Worm (Caenorhabditis elegans) whole organism, L3 larva: Measurements from ENCODE around the gene gei-4.

Experiments used
- ZK546.5 ChIP-seq: sonication (generic microtip); optimal IDR thresholded peaks from 2 replicates; lab custom pipeline; 2017; ENCODE audit warnings: missing biosample characterization, missing genetic modification characterization
- elt-2 ChIP-seq: sonication (generic microtip); optimal IDR thresholded peaks from 2 replicates; lab custom pipeline; 2016; ENCODE audit warnings: missing genetic modification reagents, mild to moderate bottlenecking, missing genetic modification characterization, missing compliant biosample characterization
- fkh-10 ChIP-seq: sonication (generic microtip); optimal IDR thresholded peaks from 2 replicates; lab custom pipeline; 2017; ENCODE audit warnings: missing biosample characterization, missing genetic modification reagents, missing genetic modification characterization
- nhr-43 ChIP-seq: sonication (generic microtip); optimal IDR thresholded peaks from 2 replicates; lab custom pipeline; 2016; ENCODE audit warnings: mild to moderate bottlenecking, missing genetic modification characterization, missing compliant biosample characterization; ENCODE audit not compliant: poor library complexity, severe bottlenecking

DNA sequence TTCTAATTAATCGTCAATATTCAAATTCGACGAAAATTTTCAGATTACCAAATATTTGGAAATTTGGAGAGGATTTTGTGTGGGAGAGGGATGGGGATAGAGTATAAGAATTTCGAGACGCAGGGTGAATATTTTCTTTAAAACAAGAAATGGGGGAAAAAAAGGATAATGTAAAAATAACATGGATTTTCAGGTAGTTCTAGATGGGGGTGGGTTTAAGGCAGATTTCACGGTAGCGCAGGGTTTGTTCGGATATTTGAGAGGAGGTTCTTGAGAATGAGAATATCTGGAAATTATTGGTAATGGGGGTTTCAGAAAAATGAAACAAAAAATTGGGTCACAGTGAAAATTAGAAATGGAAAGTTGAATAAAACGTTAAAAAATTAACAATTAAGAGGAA lies 10.3 kb downstream of the gei-4 start:
- no peak for TF ChIP-seq nhr-43 (tag; lab: Kevin White, UChicago)
- no peak for TF ChIP-seq ZK546.5 (tag; lab: Kevin White, UChicago)
- TF ChIP-seq fkh-10 (GFP tag; lab: Kevin White, UChicago): no peak
- no peak for TF ChIP-seq elt-2 (tag; lab: Kevin White, UChicago)
